Fruit fly (Drosophila melanogaster) whole organism, embryonic: ENCODE results near the gene CG14111.

Experiments used
- Asciz ChIP-seq: fragments of 200-800 bp; sonication (Bioruptor generic); optimal IDR thresholded peaks from 2 replicates; lab custom pipeline; 2017; ENCODE audit warnings: missing biosample characterization, mild to moderate bottlenecking, missing genetic modification characterization, missing genetic modification reagents
- CG10267 ChIP-seq: fragments of 200-800 bp; sonication (Bioruptor generic); optimal IDR thresholded peaks from 2 replicates; lab custom pipeline; 2018; ENCODE audit warnings: missing biosample characterization, mild to moderate bottlenecking, missing genetic modification characterization, moderate library complexity
- CG11504 ChIP-seq: fragments of 200-800 bp; sonication (Bioruptor generic); optimal IDR thresholded peaks from 3 replicates; lab custom pipeline; 2019; ENCODE audit warnings: missing biosample characterization, mild to moderate bottlenecking, missing genetic modification characterization, moderate library complexity
- CG12391 ChIP-seq: fragments of 200-800 bp; sonication (Bioruptor generic); optimal IDR thresholded peaks from 3 replicates; lab custom pipeline; 2018; ENCODE audit warnings: missing biosample characterization, mild to moderate bottlenecking, missing genetic modification characterization, moderate library complexity
- CG13775 ChIP-seq: fragments of 200-800 bp; sonication (Bioruptor generic); optimal IDR thresholded peaks from 3 replicates; lab custom pipeline; 2017; ENCODE audit warnings: missing biosample characterization, mild to moderate bottlenecking, missing genetic modification characterization
- CG16815 ChIP-seq: fragments of 200-800 bp; sonication (Bioruptor generic); optimal IDR thresholded peaks from 3 replicates; lab custom pipeline; 2017; ENCODE audit warnings: missing biosample characterization, mild to moderate bottlenecking, missing genetic modification characterization
- CG17829 ChIP-seq: fragments of 200-800 bp; optimal IDR thresholded peaks from 2 replicates; lab custom pipeline; 2019; ENCODE audit warnings: missing biosample characterization, mild to moderate bottlenecking, missing genetic modification characterization, moderate library complexity
- CG18262 ChIP-seq: fragments of 200-800 bp; optimal IDR thresholded peaks from 3 replicates; lab custom pipeline; 2019; ENCODE audit warnings: missing biosample characterization, mild to moderate bottlenecking, missing genetic modification characterization, moderate library complexity
- CG2116 ChIP-seq: fragments of 200-800 bp; sonication (Bioruptor generic); optimal IDR thresholded peaks from 3 replicates; lab custom pipeline; 2018; ENCODE audit warnings: missing biosample characterization, mild to moderate bottlenecking, missing genetic modification characterization
- CG2712 ChIP-seq: fragments of 200-800 bp; optimal IDR thresholded peaks from 3 replicates; lab custom pipeline; 2019; ENCODE audit warnings: missing biosample characterization, mild to moderate bottlenecking, missing genetic modification characterization, moderate library complexity
- CG30403 ChIP-seq: fragments of 200-800 bp; sonication (Bioruptor generic); optimal IDR thresholded peaks from 3 replicates; lab custom pipeline; 2016; ENCODE audit warnings: missing biosample characterization, missing genetic modification characterization
- CG4404 ChIP-seq: fragments of 200-800 bp; sonication (Bioruptor generic); IDR thresholded peaks from 2 replicates; pipeline ENCODE4 v1.3.6; 2022; ENCODE audit warnings: missing biosample characterization, missing genetic modification characterization
- CG4617 ChIP-seq: fragments of 200-800 bp; sonication (Bioruptor generic); optimal IDR thresholded peaks from 3 replicates; lab custom pipeline; 2016; ENCODE audit warnings: missing biosample characterization, missing genetic modification characterization, borderline replicate concordance
- CG6175 ChIP-seq: fragments of 200-800 bp; sonication (Bioruptor generic); IDR thresholded peaks from 3 replicates; pipeline ENCODE4 v1.3.6; 2022; ENCODE audit warnings: missing biosample characterization, missing genetic modification characterization
- CG6689 ChIP-seq: fragments of 200-800 bp; sonication (Bioruptor generic); IDR thresholded peaks from 2 replicates; pipeline ENCODE4 v1.3.6; 2022; ENCODE audit warnings: missing biosample characterization, missing genetic modification characterization
- CG7839 ChIP-seq: fragments of 200-800 bp; sonication (Bioruptor generic); optimal IDR thresholded peaks from 3 replicates; lab custom pipeline; 2018; ENCODE audit warnings: missing biosample characterization, mild to moderate bottlenecking, missing genetic modification characterization, moderate library complexity
- CG8388 ChIP-seq: fragments of 200-800 bp; sonication (Bioruptor generic); optimal IDR thresholded peaks from 2 replicates; lab custom pipeline; 2019; ENCODE audit warnings: missing biosample characterization, mild to moderate bottlenecking, missing genetic modification characterization, moderate library complexity
- CG8924 ChIP-seq: fragments of 200-800 bp; optimal IDR thresholded peaks from 3 replicates; lab custom pipeline; 2019; ENCODE audit warnings: missing biosample characterization, mild to moderate bottlenecking, missing genetic modification characterization, moderate library complexity
- D ChIP-seq, 2 experiments: fragments of 200-800 bp in 1 of 2; fragments of >200 bp in 1 of 2; sonication (Bioruptor generic) in 1 of 2; optimal IDR thresholded peaks; 2 replicates in 1 of 2; 3 replicates in 1 of 2; lab custom pipeline; 2017; ENCODE audit warnings: mild to moderate bottlenecking in 1 of 2, missing biosample characterization in 1 of 2, missing genetic modification characterization in 1 of 2, missing genetic modification reagents in 1 of 2
- Deaf1 ChIP-seq: fragments of 200-800 bp; optimal IDR thresholded peaks from 3 replicates; lab custom pipeline; 2019; ENCODE audit warnings: missing biosample characterization, mild to moderate bottlenecking, missing genetic modification characterization, moderate library complexity
- Gug ChIP-seq: fragments of 200-800 bp; sonication (Bioruptor generic); IDR thresholded peaks from 4 replicates; pipeline ENCODE4 v1.3.6; 2022; ENCODE audit warnings: missing biosample characterization, missing genetic modification characterization
- H2.0 ChIP-seq: fragments of 200-800 bp; sonication (Bioruptor generic); IDR thresholded peaks from 2 replicates; pipeline ENCODE4 v1.3.6; 2022; ENCODE audit warnings: missing biosample characterization, missing genetic modification characterization
- HLHmδ ChIP-seq: fragments of 200-800 bp; sonication (Bioruptor generic); optimal IDR thresholded peaks from 2 replicates; lab custom pipeline; 2018; ENCODE audit warnings: missing biosample characterization, mild to moderate bottlenecking, missing genetic modification characterization, moderate library complexity
- MTF-1 ChIP-seq: fragments of 200-800 bp; sonication (Bioruptor generic); optimal IDR thresholded peaks from 2 replicates; lab custom pipeline; 2018; ENCODE audit warnings: missing biosample characterization, mild to moderate bottlenecking, missing genetic modification characterization, borderline replicate concordance
- Med ChIP-seq: fragments of 200-800 bp; sonication (Bioruptor generic); peaks from one replicate; lab custom pipeline; 2016; ENCODE audit warnings: missing biosample characterization, missing genetic modification characterization, mild to moderate bottlenecking, inconsistent platforms, moderate library complexity
- Nf-YC ChIP-seq: fragments of 200-800 bp; optimal IDR thresholded peaks from 3 replicates; lab custom pipeline; 2019; ENCODE audit warnings: missing biosample characterization, mild to moderate bottlenecking, missing genetic modification characterization, moderate library complexity
- NfI ChIP-seq: fragments of 200-800 bp; sonication (Bioruptor generic); optimal IDR thresholded peaks from 3 replicates; lab custom pipeline; 2018; ENCODE audit warnings: missing biosample characterization, mild to moderate bottlenecking, missing genetic modification characterization, moderate library complexity
- Ssrp ChIP-seq: fragments of 200-800 bp; sonication (Bioruptor generic); optimal IDR thresholded peaks from 2 replicates; lab custom pipeline; 2018; ENCODE audit warnings: missing biosample characterization, mild to moderate bottlenecking, missing genetic modification characterization, moderate library complexity
- Xrp1 ChIP-seq: fragments of 200-800 bp; sonication (Bioruptor generic); IDR thresholded peaks from 2 replicates; pipeline ENCODE4 v1.3.6; 2022; ENCODE audit warnings: missing biosample characterization, missing genetic modification characterization
- bcd ChIP-seq: fragments of 200-800 bp; sonication (Bioruptor generic); optimal IDR thresholded peaks from 2 replicates; lab custom pipeline; 2017; ENCODE audit warnings: missing biosample characterization, mild to moderate bottlenecking, missing genetic modification characterization
- br ChIP-seq: fragments of >200 bp; optimal IDR thresholded peaks from 2 replicates; lab custom pipeline; 2017
- bsh ChIP-seq, 2 experiments: fragments of 200-800 bp; sonication (Bioruptor generic); optimal IDR thresholded peaks; 2 replicates each; lab custom pipeline; 2017 to 2018; ENCODE audit warnings: mild to moderate bottlenecking in 2 of 2, missing biosample characterization in 2 of 2, missing genetic modification characterization in 2 of 2, moderate library complexity in 1 of 2
- chn ChIP-seq: fragments of 200-800 bp; sonication (Bioruptor generic); optimal IDR thresholded peaks from 2 replicates; lab custom pipeline; 2016; ENCODE audit warnings: missing biosample characterization, missing genetic modification characterization
- crol ChIP-seq: fragments of 200-800 bp; sonication (Bioruptor generic); IDR thresholded peaks from 2 replicates; pipeline ENCODE4 v1.3.6; 2022; ENCODE audit warnings: missing biosample characterization, missing genetic modification characterization
- dmrt11E ChIP-seq: fragments of 200-800 bp; sonication (Bioruptor generic); optimal IDR thresholded peaks from 3 replicates; lab custom pipeline; 2018; ENCODE audit warnings: missing biosample characterization, mild to moderate bottlenecking, missing genetic modification characterization, moderate library complexity
- fd96Cb ChIP-seq: fragments of 200-800 bp; sonication (Bioruptor generic); optimal IDR thresholded peaks from 2 replicates; lab custom pipeline; 2018; ENCODE audit warnings: missing biosample characterization, mild to moderate bottlenecking, missing genetic modification characterization, moderate library complexity
- gem ChIP-seq: fragments of 200-800 bp; sonication (Bioruptor generic); optimal IDR thresholded peaks from 2 replicates; lab custom pipeline; 2019; ENCODE audit warnings: missing biosample characterization, mild to moderate bottlenecking, missing genetic modification characterization, moderate library complexity
- jing ChIP-seq: fragments of 200-800 bp; sonication (Bioruptor generic); optimal IDR thresholded peaks from 2 replicates; lab custom pipeline; 2018; ENCODE audit warnings: missing biosample characterization, mild to moderate bottlenecking, missing genetic modification characterization
- nerfin-1 ChIP-seq: fragments of 200-800 bp; sonication (Bioruptor generic); optimal IDR thresholded peaks from 3 replicates; lab custom pipeline; 2019; ENCODE audit warnings: missing biosample characterization, mild to moderate bottlenecking, missing genetic modification characterization, moderate library complexity
- org-1 ChIP-seq: fragments of 200-800 bp; sonication (Bioruptor generic); optimal IDR thresholded peaks from 2 replicates; lab custom pipeline; 2017; ENCODE audit warnings: missing biosample characterization, missing genetic modification characterization
- prd ChIP-seq, 3 experiments: fragments of >200 bp in 2 of 3; fragments of 200-800 bp in 1 of 3; sonication (Bioruptor generic) in 1 of 3; optimal IDR thresholded peaks in 2 of 3; IDR thresholded peaks in 1 of 3; 2 replicates in 2 of 3; 3 replicates in 1 of 3; pipeline versions ENCODE4 v1.3.6 to Lab custom; 2017 to 2022; ENCODE audit warnings: missing biosample characterization in 1 of 3, missing genetic modification characterization in 1 of 3
- rib ChIP-seq: fragments of 200-800 bp; sonication (Bioruptor generic); IDR thresholded peaks from 2 replicates; pipeline ENCODE4 v1.3.6; 2022; ENCODE audit warnings: missing biosample characterization, missing genetic modification characterization
- sc ChIP-seq, 3 experiments: fragments of >200 bp in 2 of 3; fragments of 200-800 bp in 1 of 3; sonication (Bioruptor generic) in 1 of 3; optimal IDR thresholded peaks; 2 replicates in 2 of 3; 3 replicates in 1 of 3; lab custom pipeline; 2017; ENCODE audit warnings: mild to moderate bottlenecking in 1 of 3, missing biosample characterization in 1 of 3, missing genetic modification characterization in 1 of 3, missing genetic modification reagents in 1 of 3
- sim ChIP-seq: fragments of 200-800 bp; sonication (Bioruptor generic); IDR thresholded peaks from 2 replicates; pipeline ENCODE4 v1.3.6; 2022; ENCODE audit warnings: missing biosample characterization, missing genetic modification characterization
- slp2 ChIP-seq: fragments of 200-800 bp; sonication (Bioruptor generic); optimal IDR thresholded peaks from 2 replicates; lab custom pipeline; 2016; ENCODE audit warnings: missing biosample characterization, missing genetic modification characterization
- tin ChIP-seq: fragments of 200-800 bp; sonication (Bioruptor generic); optimal IDR thresholded peaks from 3 replicates; lab custom pipeline; 2016; ENCODE audit warnings: missing biosample characterization, missing genetic modification characterization
- zf30C ChIP-seq: fragments of 200-800 bp; sonication (Bioruptor generic); optimal IDR thresholded peaks from 3 replicates; lab custom pipeline; 2018; ENCODE audit warnings: missing biosample characterization, mild to moderate bottlenecking, missing genetic modification characterization

The CG14111 gene

dm6 chr3L:13403141-13403867, 25.5 kb downstream of the CG14111 start (continued):
- TF ChIP-seq CG8388 (peak; percentile 33), Deaf1 (peak; percentile 89), CG11504 (tag; lab: Kevin White, UChicago) (peak; percentile 63), crol (GFP tag; lab: Robert Waterston, UW) (no peak), CG30403 (GFP tag; lab: Kevin White, UChicago) (peak; percentile 19), rib (GFP tag; lab: Robert Waterston, UW) (peak; percentile 32; the same call in 1 of the 2 replicates), prd (optimal IDR thresholded peaks at IDR 0.05; lab: Kevin White, UChicago) (no peak), prd (GFP tag; IDR thresholded peaks at IDR 0.05; lab: Robert Waterston, UW) (peak; percentile 13; the same call in 1 of the 3 replicates), CG6175 (GFP tag; lab: Robert Waterston, UW) (no peak), CG6689 (peak; percentile 48), chn (peak; percentile 2), Gug (GFP tag; lab: Robert Waterston, UW) (no peak; the same call in 3 of the 4 replicates), tin (peak; percentile 10), sc (optimal IDR thresholded peaks at IDR 0.05; lab: Kevin White, UChicago) (no peak), sc (GFP tag; optimal IDR thresholded peaks at IDR 0.05; lab: Kevin White, UChicago) (peak; percentile 30), CG18262 (tag; lab: Kevin White, UChicago) (peak; percentile 84), Asciz (peak; percentile 3), slp2 (peak; percentile 5), sim (0 out of 2 replicates have a peak, but pooled peaks have one; percentile 11), CG4404 (peak; percentile 46), gem (tag; lab: Kevin White, UChicago) (peak; percentile 60), CG2712 (tag; lab: Kevin White, UChicago) (peak; percentile 70), CG7839 (peak; percentile 29), bcd (GFP tag; lab: Kevin White, UChicago) (peak; percentile 21), CG17829 (peak; percentile 35), CG2116 (GFP tag; lab: Kevin White, UChicago) (no peak), HLHmδ (peak; percentile 20), D (optimal IDR thresholded peaks at IDR 0.05; lab: Kevin White, UChicago) (no peak), D (GFP tag; optimal IDR thresholded peaks at IDR 0.05; lab: Kevin White, UChicago) (peak; percentile 64), CG4617 (GFP tag; lab: Kevin White, UChicago) (no peak), nerfin-1 (tag; lab: Kevin White, UChicago) (peak; percentile 72), org-1 (no peak), Med (GFP tag; lab: Kevin White, UChicago) (peak; percentile 40), CG10267 (tag; lab: Kevin White, UChicago) (peak; percentile 56), CG13775 (peak; percentile 42), dmrt11E (tag; lab: Kevin White, UChicago) (peak; percentile 70), jing (GFP tag; lab: Kevin White, UChicago) (peak; percentile 10), MTF-1 (GFP tag; lab: Kevin White, UChicago) (peak; percentile 57), br (lab: Kevin White, UChicago) (no peak), CG16815 (peak; percentile 47), fd96Cb (tag; lab: Kevin White, UChicago) (peak; percentile 60), bsh (GFP tag; optimal IDR thresholded peaks at IDR 0.05; lab: Kevin White, UChicago) (peak in 1 of 2 experiments; percentile 18), zf30C (GFP tag; lab: Kevin White, UChicago) (peak; percentile 42), CG12391 (tag; lab: Kevin White, UChicago) (peak; percentile 17), Xrp1 (GFP tag; lab: Robert Waterston, UW) (peak; percentile 40; the same call in 1 of the 2 replicates), NfI (GFP tag; lab: Kevin White, UChicago) (no peak), Nf-YC (peak; percentile 98), H2.0 (GFP tag; lab: Robert Waterston, UW) (no peak), Ssrp (tag; lab: Kevin White, UChicago) (peak; percentile 19), CG8924 (tag; lab: Kevin White, UChicago) (peak; percentile 34)
